Fruit fly (Drosophila melanogaster) whole organism, embryonic: ENCODE measurements around the gene eIF3i.

Source experiments
- CG11695 ChIP-seq: fragments of 200-800 bp; sonication (Bioruptor generic); IDR thresholded peaks from 3 replicates; pipeline ENCODE4 v1.3.6; 2022; ENCODE audit warnings: missing biosample characterization, missing genetic modification characterization
- CG13894 ChIP-seq: fragments of 200-800 bp; sonication (Bioruptor generic); optimal IDR thresholded peaks from 3 replicates; lab custom pipeline; 2018; ENCODE audit warnings: missing biosample characterization, mild to moderate bottlenecking, missing genetic modification characterization, moderate library complexity
- CG7963 ChIP-seq: fragments of 200-800 bp; sonication (Bioruptor generic); IDR thresholded peaks from 3 replicates; pipeline ENCODE4 v1.3.6; 2022; ENCODE audit warnings: missing biosample characterization, missing genetic modification characterization; ENCODE audit not compliant: partially characterized antibody
- CG9215 ChIP-seq: fragments of 200-800 bp; sonication (Bioruptor generic); IDR thresholded peaks from 2 replicates; pipeline ENCODE4 v1.3.6; 2022; ENCODE audit warnings: missing biosample characterization, missing genetic modification characterization
- Vsx1 ChIP-seq: fragments of 200-800 bp; sonication (Bioruptor generic); optimal IDR thresholded peaks from 2 replicates; lab custom pipeline; 2017; ENCODE audit warnings: missing biosample characterization, mild to moderate bottlenecking, missing genetic modification characterization, missing genetic modification reagents
- YL-1 ChIP-seq: fragments of 200-800 bp; sonication (Bioruptor generic); optimal IDR thresholded peaks from 3 replicates; lab custom pipeline; 2017; ENCODE audit warnings: missing biosample characterization, mild to moderate bottlenecking, missing genetic modification characterization
- crc ChIP-seq: fragments of 200-800 bp; sonication (Bioruptor generic); optimal IDR thresholded peaks from 2 replicates; lab custom pipeline; 2016; ENCODE audit warnings: missing biosample characterization, missing genetic modification characterization
- gem ChIP-seq: fragments of 200-800 bp; sonication (Bioruptor generic); optimal IDR thresholded peaks from 2 replicates; lab custom pipeline; 2019; ENCODE audit warnings: missing biosample characterization, mild to moderate bottlenecking, missing genetic modification characterization, moderate library complexity
- mirr ChIP-seq: fragments of 200-800 bp; sonication (Bioruptor generic); optimal IDR thresholded peaks from 3 replicates; lab custom pipeline; 2018; ENCODE audit warnings: missing biosample characterization, mild to moderate bottlenecking, missing genetic modification characterization
- tup ChIP-seq: fragments of 200-800 bp; sonication (Bioruptor generic); optimal IDR thresholded peaks from 2 replicates; lab custom pipeline; 2016; ENCODE audit warnings: missing biosample characterization, mild to moderate bottlenecking, missing genetic modification characterization, moderate library complexity

DNA sequence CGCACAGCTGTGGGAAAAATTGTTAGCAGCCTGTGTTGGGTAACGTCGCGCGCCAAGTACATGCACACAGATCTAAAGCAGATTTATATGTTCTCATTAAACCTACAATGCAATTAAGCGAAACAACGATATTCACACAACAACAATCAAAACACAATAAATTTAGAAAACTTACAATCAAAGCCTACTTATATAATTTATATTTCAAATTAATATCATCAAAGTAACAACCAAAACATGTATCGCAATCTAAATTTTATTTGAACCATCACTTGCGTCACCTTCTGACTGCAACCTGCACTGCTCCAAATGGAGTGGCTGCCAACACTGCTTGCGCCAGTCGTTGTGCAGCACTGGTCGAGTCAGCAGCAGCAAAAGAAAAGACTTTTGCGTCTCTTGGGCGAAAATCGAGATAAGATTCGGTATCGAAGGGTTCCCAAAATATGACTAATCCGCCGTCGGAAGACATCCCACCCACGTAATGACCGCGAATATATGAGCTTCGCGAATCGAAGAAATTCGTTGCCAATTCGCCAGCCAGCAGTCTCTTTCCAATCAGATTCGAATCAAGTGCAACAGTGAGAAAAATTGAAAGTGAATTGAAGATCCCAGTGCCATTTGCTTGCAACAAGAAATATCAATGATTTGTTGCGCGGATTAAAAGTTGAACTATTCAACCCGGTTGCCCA is 13.8 kb upstream of the eIF3i start, which contains the start of the genes CG8892 and CG34126:
- TF ChIP-seq tup (GFP tag; lab: Kevin White, UChicago) (peak; percentile 95), YL-1 (GFP tag; lab: Kevin White, UChicago) (peak; percentile 92), gem (tag; lab: Kevin White, UChicago) (peak; percentile 98), CG13894 (peak; percentile 94), mirr (GFP tag; lab: Kevin White, UChicago) (peak; percentile 95), crc (GFP tag; lab: Kevin White, UChicago) (peak; percentile 85), CG7963 (GFP tag; lab: Robert Waterston, UW) (no peak), Vsx1 (peak; percentile 86), CG11695 (peak; percentile 94), CG9215 (GFP tag; lab: Robert Waterston, UW) (peak; percentile 97)
